Worm (Caenorhabditis elegans) whole organism, midembryonic: Measurements from ENCODE around the gene Y54G9A.7.

Experiments used
- T22C8.4 ChIP-seq: fragments of 200-800 bp; sonication (Bioruptor generic); IDR thresholded peaks from 2 replicates; pipeline ENCODE4 v1.3.6; 2022; ENCODE audit warnings: missing genetic modification characterization, missing compliant biosample characterization
- cog-1 ChIP-seq: sonication (generic microtip); optimal IDR thresholded peaks from 2 replicates; lab custom pipeline; 2016; ENCODE audit warnings: missing genetic modification characterization, missing compliant biosample characterization
- flt-1 ChIP-seq: fragments of 200-800 bp; sonication (Bioruptor generic); IDR thresholded peaks from 2 replicates; pipeline ENCODE4 v1.3.6; 2022; ENCODE audit warnings: missing genetic modification characterization, missing compliant biosample characterization
- klf-2 ChIP-seq: fragments of 200-800 bp; sonication (Bioruptor generic); conservative IDR thresholded peaks from 2 replicates; pipeline ENCODE4 v1.3.6; 2022; ENCODE audit warnings: missing genetic modification reagents, missing genetic modification characterization, missing compliant biosample characterization
- med-1 ChIP-seq: sonication (generic microtip); optimal IDR thresholded peaks from 2 replicates; lab custom pipeline; 2017; ENCODE audit warnings: missing genetic modification characterization, mild to moderate bottlenecking, missing compliant biosample characterization, antibody characterized with exemption, missing genetic modification reagents; ENCODE audit not compliant: insufficient read depth
- ref-1 ChIP-seq: fragments of 200-800 bp; sonication (Bioruptor generic); conservative IDR thresholded peaks from 2 replicates; pipeline ENCODE4 v1.3.6; 2022; ENCODE audit warnings: missing genetic modification reagents, missing genetic modification characterization, missing compliant biosample characterization
- tab-1 ChIP-seq: fragments of 200-800 bp; sonication (Bioruptor generic); IDR thresholded peaks from 2 replicates; pipeline ENCODE4 v1.3.6; 2022; ENCODE audit warnings: missing genetic modification characterization, missing compliant biosample characterization
- ztf-23 ChIP-seq: fragments of 200-800 bp; sonication (Bioruptor generic); IDR thresholded peaks from 2 replicates; pipeline ENCODE4 v1.3.6; 2022; ENCODE audit warnings: missing genetic modification reagents, missing genetic modification characterization, missing compliant biosample characterization
- ztf-29 ChIP-seq: fragments of 200-800 bp; sonication (Bioruptor generic); IDR thresholded peaks from 2 replicates; pipeline ENCODE4 v1.3.6; 2022; ENCODE audit warnings: missing genetic modification reagents, missing genetic modification characterization, missing compliant biosample characterization

DNA sequence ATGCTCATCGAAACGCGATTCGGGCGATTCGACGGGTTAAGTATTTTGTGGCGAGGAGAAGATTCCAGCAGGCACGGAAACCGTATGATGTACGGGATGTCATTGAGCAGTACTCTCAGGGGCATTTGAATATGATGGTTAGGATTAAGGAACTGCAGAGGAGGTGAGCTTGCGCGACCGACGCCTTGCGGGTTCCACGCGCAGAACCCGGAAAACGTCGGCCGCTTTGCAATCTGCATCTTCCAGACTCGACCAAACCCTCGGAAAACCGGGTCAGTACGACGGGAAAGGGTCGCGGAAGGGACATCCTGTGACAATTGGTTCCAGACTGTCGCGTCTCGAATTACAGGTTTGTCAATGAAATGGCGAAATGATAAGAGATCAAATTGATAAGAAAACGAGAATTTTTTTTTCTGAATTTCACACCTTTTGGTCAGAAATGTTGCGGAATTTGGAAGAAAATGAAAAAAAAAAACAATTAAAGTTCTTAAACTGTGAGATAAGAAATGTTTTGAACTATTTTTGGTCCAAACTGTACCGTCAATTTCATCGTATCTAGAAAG, 14.0 kb downstream of the Y54G9A.7 start:
- TF ChIP-seq med-1 (GFP tag; lab: Kevin White, UChicago): no peak
- no peak for TF ChIP-seq ztf-23 (GFP tag; lab: Robert Waterston, UW)
- no peak for TF ChIP-seq klf-2
- TF ChIP-seq flt-1: no peak
- no peak for TF ChIP-seq T22C8.4 (GFP tag; lab: Robert Waterston, UW)
- no peak for TF ChIP-seq ztf-29 (GFP tag; lab: Robert Waterston, UW)
- TF ChIP-seq cog-1 (tag; lab: Kevin White, UChicago): no peak
- no peak for TF ChIP-seq ref-1 (GFP tag; lab: Robert Waterston, UW)
- no peak for TF ChIP-seq tab-1 (GFP tag; lab: Robert Waterston, UW)
